Fruit fly (Drosophila melanogaster) whole organism, prepupa: ENCODE measurements around the gene Mst77F.

Experiments
- CG1621 ChIP-seq: fragments of 200-800 bp; sonication (Bioruptor generic); optimal IDR thresholded peaks from 3 replicates; lab custom pipeline; 2018; ENCODE audit warnings: missing biosample characterization, mild to moderate bottlenecking, missing genetic modification characterization
- CG16779 ChIP-seq: fragments of 200-800 bp; sonication (Bioruptor generic); optimal IDR thresholded peaks from 3 replicates; lab custom pipeline; 2017; ENCODE audit warnings: missing biosample characterization, mild to moderate bottlenecking, missing genetic modification characterization
- CG3919 ChIP-seq: fragments of 200-800 bp; sonication (Bioruptor generic); optimal IDR thresholded peaks from 3 replicates; lab custom pipeline; 2016; ENCODE audit warnings: missing biosample characterization, missing genetic modification characterization
- Hr39 ChIP-seq: fragments of 200-800 bp; sonication (Bioruptor generic); optimal IDR thresholded peaks from 2 replicates; lab custom pipeline; 2016; ENCODE audit warnings: missing biosample characterization, missing genetic modification characterization
- Sox102F ChIP-seq: fragments of 200-800 bp; sonication (Bioruptor generic); optimal IDR thresholded peaks from 2 replicates; lab custom pipeline; 2016; ENCODE audit warnings: missing biosample characterization, mild to moderate bottlenecking, missing genetic modification characterization
- dac ChIP-seq: fragments of 200-800 bp; sonication (Bioruptor generic); optimal IDR thresholded peaks from 2 replicates; lab custom pipeline; 2017; ENCODE audit warnings: missing biosample characterization, mild to moderate bottlenecking, missing genetic modification characterization
- pdm3 ChIP-seq: fragments of 200-800 bp; sonication (Bioruptor generic); optimal IDR thresholded peaks from 3 replicates; lab custom pipeline; 2016; ENCODE audit warnings: missing biosample characterization, missing genetic modification characterization
- spab ChIP-seq: fragments of 200-800 bp; sonication (Bioruptor generic); optimal IDR thresholded peaks from 2 replicates; lab custom pipeline; 2017; ENCODE audit warnings: missing biosample characterization, mild to moderate bottlenecking, missing genetic modification characterization, missing genetic modification reagents

DNA sequence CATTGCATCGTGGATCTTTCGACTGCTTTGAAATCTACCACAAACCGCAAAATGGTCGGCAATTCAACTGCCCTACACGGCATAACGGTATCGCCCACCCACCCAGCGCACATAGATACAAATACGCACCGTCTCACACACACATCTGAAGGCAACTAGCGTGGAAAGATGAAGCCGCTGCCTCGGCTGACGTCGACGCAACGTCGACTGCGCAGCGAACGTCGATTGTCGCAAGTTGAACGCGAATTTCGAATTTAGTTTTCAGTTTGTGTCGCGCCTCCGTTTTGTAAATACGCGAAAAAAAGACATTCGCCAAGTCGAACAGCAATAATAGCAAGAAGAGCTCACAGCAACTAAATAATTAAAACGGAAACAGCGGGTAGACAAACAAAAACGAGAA lies 10.1 kb upstream of the Mst77F start:
- no peak for TF ChIP-seq CG1621 (tag; lab: Kevin White, UChicago)
- no peak for TF ChIP-seq Sox102F (GFP tag; lab: Kevin White, UChicago)
- TF ChIP-seq spab (GFP tag; lab: Kevin White, UChicago) = no peak
- TF ChIP-seq CG16779 = no peak
- no peak for TF ChIP-seq pdm3
- no peak for TF ChIP-seq CG3919 (GFP tag; lab: Kevin White, UChicago)
- TF ChIP-seq dac (GFP tag; lab: Kevin White, UChicago) = no peak
- no peak for TF ChIP-seq Hr39
